Fruit fly (Drosophila melanogaster) S2 (cell line): Measurements from ENCODE around the gene CG31676.

Experiments
- CG8478 ChIP-seq: fragments of >200 bp; optimal IDR thresholded peaks from 2 replicates; lab custom pipeline; 2018
- CTCF ChIP-seq, 2 experiments: fragments of >200 bp; optimal IDR thresholded peaks; 2 replicates each; lab custom pipeline; 2018

dm6 chr2L:20793881-20794280 lies 46.7 kb upstream of the CG31676 start:
- no peak for TF ChIP-seq CG8478
- no peak for TF ChIP-seq CTCF (optimal IDR thresholded peaks at IDR 0.05; lab: Kevin White, UChicago)
